Worm (Caenorhabditis elegans): ENCODE measurements around the gene Y50D7A.10.

Y50D7A.10 gene

DNA sequence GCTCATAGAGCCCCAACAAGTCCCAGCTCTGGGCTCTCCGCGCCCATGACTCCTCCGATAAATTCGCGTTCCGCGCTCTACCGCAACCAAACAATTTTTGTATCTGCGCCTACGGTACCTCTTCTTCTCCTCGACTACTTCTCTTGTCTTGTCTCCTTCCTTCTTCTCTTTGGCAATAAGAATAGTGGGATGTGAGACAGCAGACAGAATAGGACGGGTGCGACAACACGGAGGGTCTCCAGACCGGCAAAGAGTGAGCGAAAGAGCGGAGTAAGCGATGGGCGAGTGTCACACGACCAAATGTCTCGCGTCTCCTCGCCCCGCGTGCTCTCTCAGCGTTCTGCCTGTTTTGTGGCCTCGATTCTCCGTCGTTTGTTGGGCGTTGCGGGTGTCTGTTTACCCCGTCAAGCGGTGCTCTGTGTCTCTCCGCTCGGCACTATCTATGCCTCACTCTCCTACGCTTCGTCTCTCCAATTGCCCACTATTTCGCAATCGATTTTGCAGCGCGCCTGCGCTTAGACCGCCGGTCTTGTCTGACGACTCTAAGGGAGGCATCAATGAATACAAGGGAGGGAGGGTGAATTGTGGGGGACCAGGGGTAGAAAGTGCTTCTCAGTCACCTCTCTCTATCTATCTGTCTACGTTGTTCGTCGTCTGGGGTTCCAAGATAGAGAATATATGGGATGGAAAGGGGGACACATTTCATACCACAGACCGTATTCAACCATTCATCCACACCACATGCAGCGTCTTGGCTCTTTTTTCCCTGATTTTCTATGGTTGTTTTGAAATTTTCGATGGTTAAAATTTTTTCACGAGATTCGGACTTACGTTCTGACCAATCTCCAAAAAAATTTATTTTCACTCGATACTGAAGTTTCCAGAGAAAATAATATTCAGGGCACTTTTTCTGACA lies 39.5 kb downstream of the Y50D7A.10 start, which contains the start of gene gei-4 (continued):
- TF ChIP-seq pbrm-1 (GFP tag; IDR thresholded peaks at IDR 0.05) = peak; percentile 65
- peak; percentile 81 for TF ChIP-seq dox-1 (GFP tag; IDR thresholded peaks at IDR 0.05)
- TF ChIP-seq pha-4 (tag; optimal IDR thresholded peaks at IDR 0.05) = no peak
- TF ChIP-seq atf-7 (tag; optimal IDR thresholded peaks at IDR 0.05) = peak; percentile 73
- TF ChIP-seq akir-1 (GFP tag; optimal IDR thresholded peaks at IDR 0.05) = peak; percentile 65
- peak; percentile 98 for TF ChIP-seq hmg-1.2 (GFP tag; IDR thresholded peaks at IDR 0.05)
- TF ChIP-seq bed-1 (GFP tag; IDR thresholded peaks at IDR 0.05) = no peak
- TF ChIP-seq efl-1 (GFP tag; optimal IDR thresholded peaks at IDR 0.05) = no peak
- TF ChIP-seq ceh-27 (GFP tag; optimal IDR thresholded peaks at IDR 0.05) = peak; percentile 82
- no peak for TF ChIP-seq unc-62 (GFP tag; optimal IDR thresholded peaks at IDR 0.05)
- peak; percentile 48; the same call in 1 of the 2 replicates for TF ChIP-seq attf-3 (GFP tag; conservative IDR thresholded peaks at IDR 0.05)
- peak; percentile 54; the same call in 1 of the 2 replicates for TF ChIP-seq egl-44 (GFP tag; IDR thresholded peaks at IDR 0.05)
- TF ChIP-seq madf-10 (tag; optimal IDR thresholded peaks at IDR 0.05) = peak; percentile 76
- no peak for TF ChIP-seq bed-2 (GFP tag; IDR thresholded peaks at IDR 0.05)
- TF ChIP-seq ztf-18 (tag; optimal IDR thresholded peaks at IDR 0.05) = peak; percentile 41
- TF ChIP-seq B0035.1 (tag; optimal IDR thresholded peaks at IDR 0.05) = peak; percentile 63
- peak; percentile 40 for TF ChIP-seq ceh-79 (tag; optimal IDR thresholded peaks at IDR 0.05)
- peak in 1 of 2 experiments; percentile 78 for TF ChIP-seq let-607 (tag; optimal IDR thresholded peaks at IDR 0.05)
- no peak for TF ChIP-seq nhr-179 (tag; optimal IDR thresholded peaks at IDR 0.05)
- no peak for TF ChIP-seq lag-1 (GFP tag; IDR thresholded peaks at IDR 0.05)
- TF ChIP-seq Y53G8AR.9 (GFP tag; conservative IDR thresholded peaks at IDR 0.05) = peak; percentile 73; the same call in 1 of the 2 replicates
- peak; percentile 100 for TF ChIP-seq zfh-2 (GFP tag; conservative IDR thresholded peaks at IDR 0.05)
- TF ChIP-seq chd-7 (tag; optimal IDR thresholded peaks at IDR 0.05) = peak; percentile 72
- peak; percentile 28 for TF ChIP-seq mxl-1 (tag; optimal IDR thresholded peaks at IDR 0.05)
- peak; percentile 75 for TF ChIP-seq mcd-1 (GFP tag; IDR thresholded peaks at IDR 0.05)
- TF ChIP-seq B0336.3 (GFP tag; IDR thresholded peaks at IDR 0.05) = peak; percentile 90
- TF ChIP-seq K12H6.12 (tag; optimal IDR thresholded peaks at IDR 0.05) = peak; percentile 94
- peak; percentile 29; the same call in 1 of the 2 replicates for TF ChIP-seq Y95B8A.8 (GFP tag; IDR thresholded peaks at IDR 0.05)
- TF ChIP-seq F57C9.4 (tag; optimal IDR thresholded peaks at IDR 0.05) = no peak
- peak; percentile 24 for TF ChIP-seq mel-28 (tag; optimal IDR thresholded peaks at IDR 0.05; ENCODE audit: borderline replicate concordance)
- peak; percentile 69 for TF ChIP-seq somi-1 (GFP tag; optimal IDR thresholded peaks at IDR 0.05)
- no peak for TF ChIP-seq fkh-3 (tag; optimal IDR thresholded peaks at IDR 0.05)
- TF ChIP-seq die-1 (tag; optimal IDR thresholded peaks at IDR 0.05) = peak; percentile 1
- TF ChIP-seq snpc-4 (GFP tag; optimal IDR thresholded peaks at IDR 0.05) = no peak
- TF ChIP-seq snpc-4 (tag; optimal IDR thresholded peaks at IDR 0.05) = peak in 2 of 4 experiments; percentile 55 to 79

DNA sequence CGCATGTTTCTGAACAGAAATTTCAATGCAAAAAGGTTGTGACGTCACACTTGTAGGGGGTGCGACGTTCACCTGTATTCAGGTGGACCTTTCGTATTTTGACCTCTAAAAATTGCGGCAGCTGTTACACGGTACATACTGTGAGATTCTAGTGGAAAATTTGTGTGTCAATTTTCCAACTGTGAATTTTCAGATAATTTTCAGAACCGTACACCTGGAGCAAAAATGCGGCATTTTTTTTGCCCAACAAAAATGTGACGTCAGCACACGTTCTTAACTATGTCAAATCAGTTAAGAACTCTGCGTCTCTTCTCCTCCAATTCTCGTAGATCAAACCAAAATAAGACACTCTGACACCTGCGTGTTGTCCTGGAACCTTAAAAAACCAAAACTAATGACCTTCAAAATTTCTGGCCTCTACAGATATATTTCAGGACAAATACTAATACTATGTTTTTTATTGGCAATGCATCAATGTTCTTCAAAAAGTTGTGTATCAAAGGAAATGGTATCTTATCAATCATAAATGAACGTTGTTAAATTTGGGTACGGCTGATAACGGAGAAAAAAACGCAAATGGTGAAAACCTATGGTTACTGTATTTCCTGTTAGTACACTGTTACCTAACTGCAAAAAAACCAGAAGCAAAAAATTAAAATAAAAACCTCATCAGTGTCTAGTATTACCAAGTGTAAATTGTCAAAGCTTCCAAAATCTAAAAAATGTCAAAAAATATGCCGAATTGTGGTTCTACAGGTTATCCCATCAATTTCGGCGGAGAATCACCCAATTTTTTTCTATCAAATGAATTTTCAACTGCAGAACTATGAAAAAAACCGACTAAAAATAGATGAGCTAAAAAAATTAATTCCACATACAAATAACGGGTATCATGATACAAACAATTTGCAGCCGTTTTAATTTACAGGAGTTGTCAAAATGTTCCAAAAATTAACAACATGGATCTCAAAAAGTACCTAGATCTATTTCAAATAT lies 41.9 kb downstream of the Y50D7A.10 start:
- no peak for TF ChIP-seq chd-7 (tag; optimal IDR thresholded peaks at IDR 0.05)
- TF ChIP-seq mes-4 (tag; optimal IDR thresholded peaks at IDR 0.05) = no peak
- TF ChIP-seq ets-4 (GFP tag; optimal IDR thresholded peaks at IDR 0.05) = no peak
- no peak for TF ChIP-seq madf-6 (GFP tag; IDR thresholded peaks at IDR 0.05)
- no peak for TF ChIP-seq zim-3 (tag; optimal IDR thresholded peaks at IDR 0.05)
- TF ChIP-seq F37B4.10 (GFP tag; IDR thresholded peaks at IDR 0.05) = no peak
- TF ChIP-seq B0336.3 (GFP tag; IDR thresholded peaks at IDR 0.05) = no peak
- TF ChIP-seq F33H1.4 (GFP tag; IDR thresholded peaks at IDR 0.05) = no peak
- peak; percentile 70 for TF ChIP-seq nhr-80 (tag; optimal IDR thresholded peaks at IDR 0.05)
- no peak for TF ChIP-seq ama-1 (optimal IDR thresholded peaks at IDR 0.05)
- no peak for TF ChIP-seq ama-1 (GFP tag; optimal IDR thresholded peaks at IDR 0.05)
- TF ChIP-seq ceh-40 (GFP tag; IDR thresholded peaks at IDR 0.05) = no peak
- TF ChIP-seq gei-17 (GFP tag; optimal IDR thresholded peaks at IDR 0.05) = no peak
- TF ChIP-seq lin-40 (tag; optimal IDR thresholded peaks at IDR 0.05) = peak; percentile 9
